Worm (Caenorhabditis elegans) whole organism, L4 larva: ENCODE measurements around the gene fbxb-45.
"Not testable (repeated sequence)": the region's sequence is repeated elsewhere in the genome, so short reads cannot be mapped to it uniquely, and the experiment has no call there.

Source experiments
- D1046.2 ChIP-seq: fragments of 200-800 bp; sonication (Bioruptor generic); IDR thresholded peaks from 2 replicates; pipeline ENCODE4 v1.3.6; 2022; ENCODE audit warnings: missing genetic modification characterization, missing compliant biosample characterization
- F44E2.7 ChIP-seq: fragments of 200-800 bp; sonication (Bioruptor generic); IDR thresholded peaks from 2 replicates; pipeline ENCODE4 v2.1.2; 2022; ENCODE audit warnings: missing genetic modification characterization, missing compliant biosample characterization
- F49E8.2 ChIP-seq: sonication (generic microtip); optimal IDR thresholded peaks from 2 replicates; lab custom pipeline; 2016; ENCODE audit warnings: missing compliant biosample characterization, mild to moderate bottlenecking, missing genetic modification characterization, borderline replicate concordance
- arid-1 ChIP-seq: fragments of 200-800 bp; sonication (Bioruptor generic); conservative IDR thresholded peaks from 2 replicates; pipeline ENCODE4 v1.3.6; 2022; ENCODE audit warnings: missing genetic modification reagents, missing genetic modification characterization, missing compliant biosample characterization
- ceh-32 ChIP-seq: sonication (generic microtip); optimal IDR thresholded peaks from 2 replicates; lab custom pipeline; 2016; ENCODE audit warnings: mild to moderate bottlenecking, missing genetic modification characterization, missing compliant biosample characterization; ENCODE audit not compliant: poor library complexity
- ceh-62 ChIP-seq: sonication (generic microtip); optimal IDR thresholded peaks from 2 replicates; lab custom pipeline; 2017; ENCODE audit warnings: missing biosample characterization, missing genetic modification characterization
- cey-2 ChIP-seq: sonication (generic microtip); optimal IDR thresholded peaks from 3 replicates; lab custom pipeline; 2017; ENCODE audit warnings: missing genetic modification characterization, mild to moderate bottlenecking, missing compliant biosample characterization, antibody characterized with exemption, borderline replicate concordance; ENCODE audit not compliant: insufficient read depth
- ctbp-1 ChIP-seq: fragments of 200-800 bp; sonication (Bioruptor generic); IDR thresholded peaks from 2 replicates; pipeline ENCODE4 v1.3.6; 2022; ENCODE audit warnings: missing genetic modification reagents, missing genetic modification characterization, missing compliant biosample characterization
- daf-8 ChIP-seq: fragments of 200-800 bp; sonication (Bioruptor generic); IDR thresholded peaks from 2 replicates; pipeline ENCODE4 v1.3.6; 2022; ENCODE audit warnings: missing genetic modification characterization, missing compliant biosample characterization
- egl-27 ChIP-seq: sonication (generic microtip); optimal IDR thresholded peaks from 3 replicates; lab custom pipeline; 2017; ENCODE audit warnings: missing biosample characterization, missing genetic modification reagents, missing genetic modification characterization
- hlh-11 ChIP-seq: fragments of 200-800 bp; sonication (Bioruptor generic); optimal IDR thresholded peaks from 2 replicates; lab custom pipeline; 2018; ENCODE audit warnings: mild to moderate bottlenecking, missing genetic modification characterization, missing compliant biosample characterization
- hlh-30 ChIP-seq: sonication (generic microtip); optimal IDR thresholded peaks from 2 replicates; lab custom pipeline; 2017; ENCODE audit warnings: antibody characterized with exemption, mild to moderate bottlenecking, missing genetic modification characterization, missing compliant biosample characterization; ENCODE audit not compliant: insufficient read depth
- jun-1 ChIP-seq: fragments of 150-350 bp; optimal IDR thresholded peaks from 2 replicates; lab custom pipeline; 2014; ENCODE audit warnings: missing biosample characterization, missing genetic modification reagents, missing genetic modification characterization
- lin-13 ChIP-seq: fragments of 150-350 bp; optimal IDR thresholded peaks from 2 replicates; lab custom pipeline; 2014; ENCODE audit warnings: missing biosample characterization, missing genetic modification reagents, missing genetic modification characterization
- lin-29 ChIP-seq: fragments of 200-800 bp; sonication (Bioruptor generic); IDR thresholded peaks from 2 replicates; pipeline ENCODE4 v1.3.6; 2022; ENCODE audit warnings: missing genetic modification reagents, missing genetic modification characterization, missing compliant biosample characterization
- lin-38 ChIP-seq: fragments of 200-800 bp; sonication (Bioruptor generic); IDR thresholded peaks from 2 replicates; pipeline ENCODE4 v1.3.6; 2022; ENCODE audit warnings: missing genetic modification reagents, missing genetic modification characterization, missing compliant biosample characterization
- lin-39 ChIP-seq: fragments of 150-350 bp; optimal IDR thresholded peaks from 2 replicates; lab custom pipeline; 2014; ENCODE audit warnings: missing biosample characterization, missing genetic modification reagents, missing genetic modification characterization
- mdt-29 ChIP-seq: fragments of 200-800 bp; sonication (Bioruptor generic); IDR thresholded peaks from 2 replicates; pipeline ENCODE4 v1.3.6; 2022; ENCODE audit warnings: missing genetic modification reagents, missing genetic modification characterization, missing compliant biosample characterization
- mep-1 ChIP-seq: fragments of 150-350 bp; sonication (generic microtip); optimal IDR thresholded peaks from 3 replicates; lab custom pipeline; 2014; ENCODE audit warnings: missing biosample characterization, missing genetic modification characterization
- mxl-3 ChIP-seq: fragments of 200-800 bp; sonication (Bioruptor generic); optimal IDR thresholded peaks from 2 replicates; lab custom pipeline; 2018; ENCODE audit warnings: mild to moderate bottlenecking, missing genetic modification characterization, missing compliant biosample characterization
- nhr-102 ChIP-seq: sonication (generic microtip); optimal IDR thresholded peaks from 2 replicates; lab custom pipeline; 2016; ENCODE audit warnings: mild to moderate bottlenecking, missing genetic modification characterization, moderate library complexity, missing compliant biosample characterization
- nhr-25 ChIP-seq: sonication (generic microtip); optimal IDR thresholded peaks from 2 replicates; lab custom pipeline; 2017; ENCODE audit warnings: missing genetic modification characterization, mild to moderate bottlenecking, missing compliant biosample characterization, antibody characterized with exemption, moderate library complexity, borderline replicate concordance; ENCODE audit not compliant: insufficient read depth
- nhr-41 ChIP-seq: fragments of 200-800 bp; sonication (Bioruptor generic); IDR thresholded peaks from 2 replicates; pipeline ENCODE4 v1.3.6; 2022; ENCODE audit warnings: missing genetic modification reagents, missing genetic modification characterization, missing compliant biosample characterization
- nhr-42 ChIP-seq: fragments of 200-800 bp; sonication (Bioruptor generic); IDR thresholded peaks from 2 replicates; pipeline ENCODE4 v1.3.6; 2022; ENCODE audit warnings: missing genetic modification characterization, missing compliant biosample characterization
- nhr-76 ChIP-seq: fragments of 150-350 bp; optimal IDR thresholded peaks from 2 replicates; lab custom pipeline; 2014; ENCODE audit warnings: missing biosample characterization, missing genetic modification characterization
- nhr-77 ChIP-seq: fragments of 150-350 bp; optimal IDR thresholded peaks from 2 replicates; lab custom pipeline; 2014; ENCODE audit warnings: missing biosample characterization, missing genetic modification characterization
- sdz-12 ChIP-seq: fragments of 200-800 bp; sonication (Bioruptor generic); optimal IDR thresholded peaks from 2 replicates; lab custom pipeline; 2018; ENCODE audit warnings: mild to moderate bottlenecking, missing genetic modification characterization, missing compliant biosample characterization
- snpc-4 ChIP-seq: fragments of 150-350 bp; optimal IDR thresholded peaks from 2 replicates; lab custom pipeline; 2014; ENCODE audit warnings: missing biosample characterization, missing genetic modification characterization
- spr-1 ChIP-seq: sonication (generic microtip); optimal IDR thresholded peaks from 2 replicates; lab custom pipeline; 2016; ENCODE audit warnings: mild to moderate bottlenecking, missing genetic modification characterization, missing compliant biosample characterization
- tra-1 ChIP-seq: fragments of 200-800 bp; sonication (Bioruptor generic); IDR thresholded peaks from 2 replicates; pipeline ENCODE4 v1.3.6; 2022; ENCODE audit warnings: missing genetic modification reagents, missing genetic modification characterization, missing compliant biosample characterization
- unc-130 ChIP-seq: sonication (generic microtip); optimal IDR thresholded peaks from 2 replicates; lab custom pipeline; 2016; ENCODE audit warnings: missing genetic modification reagents, missing genetic modification characterization, missing compliant biosample characterization
- unc-62 ChIP-seq, 3 experiments: fragments of 150-350 bp in 1 of 3; sonication (generic microtip); optimal IDR thresholded peaks in 2 of 3; peaks in 1 of 3; 1 replicate in 1 of 3; 2 replicates in 2 of 3; lab custom pipeline; 2014 to 2017; ENCODE audit warnings: missing biosample characterization in 3 of 3, missing genetic modification characterization in 3 of 3, missing genetic modification reagents in 3 of 3, missing genotype in 1 of 3
- vab-7 ChIP-seq: fragments of 200-800 bp; sonication (Bioruptor generic); IDR thresholded peaks from 2 replicates; pipeline ENCODE4 v1.3.6; 2022; ENCODE audit warnings: missing genetic modification reagents, missing genetic modification characterization, missing compliant biosample characterization
- zfp-3 ChIP-seq: fragments of 200-800 bp; sonication (Bioruptor generic); conservative IDR thresholded peaks from 2 replicates; pipeline ENCODE4 v1.3.6; 2022; ENCODE audit warnings: missing genetic modification reagents, missing genetic modification characterization, missing compliant biosample characterization
- ztf-11 ChIP-seq: fragments of 150-350 bp; optimal IDR thresholded peaks from 2 replicates; lab custom pipeline; 2014; ENCODE audit warnings: missing biosample characterization, missing genetic modification characterization

fbxb-45 gene

ce11 chrII:1056844-1057243 lies 13.0 kb upstream of the fbxb-45 start (continued):
- TF ChIP-seq nhr-76 (tag; lab: Kevin White, UChicago) (no peak), hlh-11 (tag; lab: Kevin White, UChicago) (peak; percentile 76), arid-1 (no peak), nhr-77 (tag; lab: Kevin White, UChicago) (peak; percentile 34), ctbp-1 (GFP tag; lab: Robert Waterston, UW) (no peak), hlh-30 (no peak), spr-1 (tag; lab: Kevin White, UChicago) (no peak), D1046.2 (GFP tag; lab: Robert Waterston, UW) (no peak), nhr-102 (tag; lab: Kevin White, UChicago) (peak; percentile 32), mxl-3 (GFP tag; lab: Kevin White, UChicago) (peak; percentile 33), snpc-4 (tag; lab: Kevin White, UChicago) (no peak), nhr-41 (GFP tag; lab: Robert Waterston, UW) (no peak), daf-8 (GFP tag; lab: Robert Waterston, UW) (no peak)
- TF ChIP-seq, all 104 proteins: peak for 12

ce11 chrII:1054724-1055123 lies 10.9 kb upstream of the fbxb-45 start, which contains the start of gene K02E7.7:
K02E7.7 (plus strand) TSS chrII:1055024.
- not testable (repeated sequence) for TF ChIP-seq tra-1 (GFP tag; lab: Robert Waterston, UW); nhr-41 (GFP tag; lab: Robert Waterston, UW); lin-13 (GFP tag; lab: Kevin White, UChicago)

ce11 chrII:1049849-1050248 lies 6.0 kb upstream of the fbxb-45 start, which contains the start of gene fbxb-40:
fbxb-40 (minus strand) TSS chrII:1049949.
- TF ChIP-seq F44E2.7 (0 out of 2 replicates have a peak, but pooled peaks have one; percentile 37), ztf-11 (tag; lab: Kevin White, UChicago) (no peak)

ce11 chrII:1046937-1047336 lies 3.1 kb upstream of the fbxb-45 start:
- TF ChIP-seq mep-1 (tag; lab: Kevin White, UChicago): no peak
- TF ChIP-seq sdz-12: no peak
- no peak for TF ChIP-seq ceh-62 (tag; lab: Kevin White, UChicago)
- no peak for TF ChIP-seq zfp-3
- TF ChIP-seq D1046.2 (GFP tag; lab: Robert Waterston, UW): 0 out of 2 replicates have a peak, but pooled peaks have one; percentile 27
- TF ChIP-seq nhr-42 (GFP tag; lab: Robert Waterston, UW): no peak
- no peak for TF ChIP-seq jun-1
- TF ChIP-seq lin-39 (tag; lab: Kevin White, UChicago): no peak
- no peak for TF ChIP-seq mdt-29 (GFP tag; lab: Robert Waterston, UW)
- TF ChIP-seq vab-7: no peak
- peak in 1 of 2 experiments; percentile 85 for TF ChIP-seq unc-62 (GFP tag; optimal IDR thresholded peaks at IDR 0.05 in 1 of 2; lab: Kevin White, UChicago)
- TF ChIP-seq unc-62 (tag; optimal IDR thresholded peaks at IDR 0.05; lab: Kevin White, UChicago): no peak
- TF ChIP-seq cey-2 (tag; lab: Kevin White, UChicago): no peak
- TF ChIP-seq F49E8.2 (tag; lab: Kevin White, UChicago): no peak
- no peak for TF ChIP-seq egl-27 (tag; lab: Kevin White, UChicago)

- TF ChIP-seq ceh-32: no peak
- TF ChIP-seq lin-29 (GFP tag; lab: Robert Waterston, UW): no peak
- no peak for TF ChIP-seq lin-38 (GFP tag; lab: Robert Waterston, UW)
- no peak for TF ChIP-seq unc-130 (GFP tag; lab: Kevin White, UChicago)
- TF ChIP-seq nhr-25: no peak
- no peak for TF ChIP-seq lin-39 (tag; lab: Kevin White, UChicago)
- no peak for TF ChIP-seq sdz-12
Measured at ce11 chrII:1045692-1046091, 1.9 kb upstream of the fbxb-45 start, which contains the start of gene str-148. str-148 (plus strand) TSS chrII:1045992.
